Fruit fly (Drosophila melanogaster) whole organism, embryonic: Measurements from ENCODE around the gene Ada1-2.

Experiments used
- Ada2b ChIP-seq: fragments of 200-800 bp; sonication (Bioruptor generic); IDR thresholded peaks from 2 replicates; pipeline ENCODE4 v1.3.6; 2022; ENCODE audit warnings: missing biosample characterization, missing genetic modification characterization
- BEAF-32 ChIP-seq: fragments of 200-800 bp; sonication (Bioruptor generic); optimal IDR thresholded peaks from 3 replicates; lab custom pipeline; 2017; ENCODE audit warnings: missing biosample characterization, missing genetic modification characterization, mild to moderate bottlenecking, moderate library complexity, missing genetic modification reagents
- CG10321 ChIP-seq: fragments of 200-800 bp; sonication (Bioruptor generic); IDR thresholded peaks from 2 replicates; pipeline ENCODE4 v1.3.6; 2022; ENCODE audit warnings: missing biosample characterization, missing genetic modification characterization
- CG10543 ChIP-seq: fragments of 200-800 bp; sonication (Bioruptor generic); optimal IDR thresholded peaks from 3 replicates; lab custom pipeline; 2017; ENCODE audit warnings: missing biosample characterization, mild to moderate bottlenecking, missing genetic modification characterization, moderate library complexity
- CG11504 ChIP-seq: fragments of 200-800 bp; sonication (Bioruptor generic); optimal IDR thresholded peaks from 3 replicates; lab custom pipeline; 2019; ENCODE audit warnings: missing biosample characterization, mild to moderate bottlenecking, missing genetic modification characterization, moderate library complexity
- CG12769 ChIP-seq: fragments of 200-800 bp; sonication (Bioruptor generic); optimal IDR thresholded peaks from 2 replicates; lab custom pipeline; 2019; ENCODE audit warnings: missing biosample characterization, mild to moderate bottlenecking, missing genetic modification characterization, moderate library complexity
- CG14050 ChIP-seq: fragments of 200-800 bp; sonication (Bioruptor generic); IDR thresholded peaks from 3 replicates; pipeline ENCODE4 v1.3.6; 2022; ENCODE audit warnings: missing biosample characterization, missing genetic modification characterization
- CG14441 ChIP-seq: fragments of 200-800 bp; sonication (Bioruptor generic); IDR thresholded peaks from 2 replicates; pipeline ENCODE4 v1.3.6; 2022; ENCODE audit warnings: missing biosample characterization, missing genetic modification characterization
- CG15011 ChIP-seq: fragments of 200-800 bp; sonication (Bioruptor generic); optimal IDR thresholded peaks from 3 replicates; lab custom pipeline; 2018; ENCODE audit warnings: missing biosample characterization, mild to moderate bottlenecking, missing genetic modification characterization
- CG15269 ChIP-seq: fragments of 200-800 bp; sonication (Bioruptor generic); optimal IDR thresholded peaks from 2 replicates; lab custom pipeline; 2018; ENCODE audit warnings: missing biosample characterization, mild to moderate bottlenecking, missing genetic modification characterization, moderate library complexity
- CG16815 ChIP-seq: fragments of 200-800 bp; sonication (Bioruptor generic); optimal IDR thresholded peaks from 3 replicates; lab custom pipeline; 2017; ENCODE audit warnings: missing biosample characterization, mild to moderate bottlenecking, missing genetic modification characterization
- CG16863 ChIP-seq: fragments of 200-800 bp; sonication (Bioruptor generic); optimal IDR thresholded peaks from 3 replicates; lab custom pipeline; 2016; ENCODE audit warnings: missing biosample characterization, missing genetic modification characterization
- CG1832 ChIP-seq: fragments of 200-800 bp; sonication (Bioruptor generic); optimal IDR thresholded peaks from 2 replicates; lab custom pipeline; 2017; ENCODE audit warnings: missing biosample characterization, mild to moderate bottlenecking, missing genetic modification characterization, inconsistent platforms
- CG18599 ChIP-seq: fragments of 200-800 bp; sonication (Bioruptor generic); optimal IDR thresholded peaks from 3 replicates; lab custom pipeline; 2017; ENCODE audit warnings: missing biosample characterization, missing genetic modification characterization, mild to moderate bottlenecking, moderate library complexity, missing genetic modification reagents
- CG18764 ChIP-seq: fragments of 200-800 bp; sonication (Bioruptor generic); optimal IDR thresholded peaks from 3 replicates; lab custom pipeline; 2016; ENCODE audit warnings: missing biosample characterization, missing genetic modification characterization
- CG2889 ChIP-seq: fragments of 200-800 bp; sonication (Bioruptor generic); IDR thresholded peaks from 3 replicates; pipeline ENCODE4 v1.3.6; 2022; ENCODE audit warnings: missing biosample characterization, missing genetic modification characterization
- CG31388 ChIP-seq: fragments of 200-800 bp; sonication (Bioruptor generic); optimal IDR thresholded peaks from 2 replicates; lab custom pipeline; 2016; ENCODE audit warnings: missing biosample characterization, missing genetic modification characterization
- CG33557 ChIP-seq: fragments of 200-800 bp; sonication (Bioruptor generic); optimal IDR thresholded peaks from 2 replicates; lab custom pipeline; 2019; ENCODE audit warnings: missing biosample characterization, mild to moderate bottlenecking, missing genetic modification characterization, moderate library complexity
- CG34224 ChIP-seq: fragments of 200-800 bp; sonication (Bioruptor generic); IDR thresholded peaks from 3 replicates; pipeline ENCODE4 v1.3.6; 2022; ENCODE audit warnings: missing biosample characterization, missing genetic modification characterization; ENCODE audit not compliant: partially characterized antibody
- CG3995 ChIP-seq: fragments of 200-800 bp; sonication (Bioruptor generic); optimal IDR thresholded peaks from 3 replicates; lab custom pipeline; 2016; ENCODE audit warnings: missing biosample characterization, missing genetic modification characterization
- CG7786 ChIP-seq: fragments of 200-800 bp; sonication (Bioruptor generic); optimal IDR thresholded peaks from 2 replicates; lab custom pipeline; 2016; ENCODE audit warnings: missing biosample characterization, missing genetic modification characterization
- CG7839 ChIP-seq: fragments of 200-800 bp; sonication (Bioruptor generic); optimal IDR thresholded peaks from 3 replicates; lab custom pipeline; 2018; ENCODE audit warnings: missing biosample characterization, mild to moderate bottlenecking, missing genetic modification characterization, moderate library complexity
- CG8478 ChIP-seq: fragments of >200 bp; optimal IDR thresholded peaks from 2 replicates; lab custom pipeline; 2018
- CG8924 ChIP-seq: fragments of 200-800 bp; optimal IDR thresholded peaks from 3 replicates; lab custom pipeline; 2019; ENCODE audit warnings: missing biosample characterization, mild to moderate bottlenecking, missing genetic modification characterization, moderate library complexity
- CG9215 ChIP-seq: fragments of 200-800 bp; sonication (Bioruptor generic); IDR thresholded peaks from 2 replicates; pipeline ENCODE4 v1.3.6; 2022; ENCODE audit warnings: missing biosample characterization, missing genetic modification characterization
- Camta ChIP-seq: fragments of 200-800 bp; sonication (Bioruptor generic); optimal IDR thresholded peaks from 2 replicates; lab custom pipeline; 2016; ENCODE audit warnings: missing biosample characterization, missing genetic modification characterization
- Dll ChIP-seq: fragments of 200-800 bp; sonication (Bioruptor generic); IDR thresholded peaks from 4 replicates; pipeline ENCODE4 v1.3.6; 2022; ENCODE audit warnings: missing biosample characterization, missing genetic modification characterization; ENCODE audit not compliant: partially characterized antibody
- Doc3 ChIP-seq: fragments of 200-800 bp; sonication (Bioruptor generic); IDR thresholded peaks from 3 replicates; pipeline ENCODE4 v1.3.6; 2022; ENCODE audit warnings: missing biosample characterization, missing genetic modification characterization; ENCODE audit not compliant: partially characterized antibody
- Dp ChIP-seq: fragments of 200-800 bp; sonication (Bioruptor generic); optimal IDR thresholded peaks from 2 replicates; lab custom pipeline; 2018; ENCODE audit warnings: missing biosample characterization, mild to moderate bottlenecking, missing genetic modification characterization, moderate library complexity
- Ets65A ChIP-seq: fragments of 200-800 bp; sonication (Bioruptor generic); peaks from one replicate; lab custom pipeline; 2016; ENCODE audit warnings: missing biosample characterization, missing genetic modification characterization
- Fer1 ChIP-seq: fragments of 200-800 bp; sonication (Bioruptor generic); optimal IDR thresholded peaks from 2 replicates; lab custom pipeline; 2017; ENCODE audit warnings: missing biosample characterization, mild to moderate bottlenecking, missing genetic modification characterization
- GATAe ChIP-seq: fragments of 200-800 bp; sonication (Bioruptor generic); conservative IDR thresholded peaks from 2 replicates; pipeline ENCODE4 v1.3.6; 2022; ENCODE audit warnings: missing biosample characterization, missing genetic modification characterization
- Med ChIP-seq: fragments of 200-800 bp; sonication (Bioruptor generic); peaks from one replicate; lab custom pipeline; 2016; ENCODE audit warnings: missing biosample characterization, missing genetic modification characterization, mild to moderate bottlenecking, inconsistent platforms, moderate library complexity
- Opbp ChIP-seq: fragments of 200-800 bp; sonication (Bioruptor generic); IDR thresholded peaks from 3 replicates; pipeline ENCODE4 v1.3.6; 2022; ENCODE audit warnings: missing biosample characterization, missing genetic modification characterization; ENCODE audit not compliant: partially characterized antibody
- Optix ChIP-seq: fragments of 200-800 bp; sonication (Bioruptor generic); IDR thresholded peaks from 3 replicates; pipeline ENCODE4 v1.3.6; 2022; ENCODE audit warnings: missing biosample characterization, missing genetic modification characterization
- Sin3A ChIP-seq: fragments of >200 bp; optimal IDR thresholded peaks from 2 replicates; lab custom pipeline; 2018
- Tbp ChIP-seq: fragments of >200 bp; optimal IDR thresholded peaks from 2 replicates; lab custom pipeline; 2018; ENCODE audit warnings: missing biosample characterization, missing genetic modification characterization
- al ChIP-seq: fragments of 200-800 bp; sonication (Bioruptor generic); IDR thresholded peaks from 2 replicates; pipeline ENCODE4 v1.3.6; 2022; ENCODE audit warnings: missing biosample characterization, missing genetic modification characterization
- bsh ChIP-seq, 2 experiments: fragments of 200-800 bp; sonication (Bioruptor generic); optimal IDR thresholded peaks; 2 replicates each; lab custom pipeline; 2017 to 2018; ENCODE audit warnings: mild to moderate bottlenecking in 2 of 2, missing biosample characterization in 2 of 2, missing genetic modification characterization in 2 of 2, moderate library complexity in 1 of 2
- cad ChIP-seq: fragments of >200 bp; optimal IDR thresholded peaks from 2 replicates; lab custom pipeline; 2017; ENCODE audit warnings: missing biosample characterization, missing genetic modification characterization
- crc ChIP-seq: fragments of 200-800 bp; sonication (Bioruptor generic); optimal IDR thresholded peaks from 2 replicates; lab custom pipeline; 2016; ENCODE audit warnings: missing biosample characterization, missing genetic modification characterization
- dmrt99B ChIP-seq: fragments of 200-800 bp; sonication (Bioruptor generic); optimal IDR thresholded peaks from 2 replicates; lab custom pipeline; 2018; ENCODE audit warnings: missing biosample characterization, mild to moderate bottlenecking, missing genetic modification characterization, moderate library complexity
- gce ChIP-seq: fragments of 200-800 bp; sonication (Bioruptor generic); IDR thresholded peaks from 3 replicates; pipeline ENCODE4 v1.3.6; 2022; ENCODE audit warnings: missing biosample characterization, missing genetic modification characterization
- gcm ChIP-seq: fragments of 200-800 bp; sonication (Bioruptor generic); optimal IDR thresholded peaks from 2 replicates; lab custom pipeline; 2019; ENCODE audit warnings: missing biosample characterization, mild to moderate bottlenecking, missing genetic modification characterization, moderate library complexity
- gem ChIP-seq: fragments of 200-800 bp; sonication (Bioruptor generic); optimal IDR thresholded peaks from 2 replicates; lab custom pipeline; 2019; ENCODE audit warnings: missing biosample characterization, mild to moderate bottlenecking, missing genetic modification characterization, moderate library complexity
- gsb ChIP-seq: fragments of 200-800 bp; sonication (Bioruptor generic); IDR thresholded peaks from 2 replicates; pipeline ENCODE4 v1.3.6; 2022; ENCODE audit warnings: missing biosample characterization, missing genetic modification characterization
- klu ChIP-seq: fragments of 200-800 bp; sonication (Bioruptor generic); IDR thresholded peaks from 2 replicates; pipeline ENCODE4 v1.3.6; 2022; ENCODE audit warnings: missing biosample characterization, missing genetic modification characterization
- odd ChIP-seq: fragments of 200-800 bp; sonication (Bioruptor generic); optimal IDR thresholded peaks from 2 replicates; lab custom pipeline; 2017; ENCODE audit warnings: missing biosample characterization, mild to moderate bottlenecking, missing genetic modification characterization
- pho ChIP-seq: fragments of 200-800 bp; sonication (Bioruptor generic); optimal IDR thresholded peaks from 2 replicates; lab custom pipeline; 2016; ENCODE audit warnings: missing biosample characterization, missing genetic modification characterization
- toy ChIP-seq: fragments of 200-800 bp; sonication (Bioruptor generic); IDR thresholded peaks from 2 replicates; pipeline ENCODE4 v1.3.6; 2022; ENCODE audit warnings: missing biosample characterization, missing genetic modification characterization
- ttk ChIP-seq: fragments of 200-800 bp; sonication (Bioruptor generic); IDR thresholded peaks from 2 replicates; pipeline ENCODE4 v2.1.2; 2022; ENCODE audit warnings: missing biosample characterization, missing genetic modification characterization
- zen2 ChIP-seq: fragments of 200-800 bp; sonication (Bioruptor generic); IDR thresholded peaks from 3 replicates; pipeline ENCODE4 v1.3.6; 2022; ENCODE audit warnings: missing biosample characterization, missing genetic modification characterization; ENCODE audit not compliant: partially characterized antibody

Gene Ada1-2

DNA sequence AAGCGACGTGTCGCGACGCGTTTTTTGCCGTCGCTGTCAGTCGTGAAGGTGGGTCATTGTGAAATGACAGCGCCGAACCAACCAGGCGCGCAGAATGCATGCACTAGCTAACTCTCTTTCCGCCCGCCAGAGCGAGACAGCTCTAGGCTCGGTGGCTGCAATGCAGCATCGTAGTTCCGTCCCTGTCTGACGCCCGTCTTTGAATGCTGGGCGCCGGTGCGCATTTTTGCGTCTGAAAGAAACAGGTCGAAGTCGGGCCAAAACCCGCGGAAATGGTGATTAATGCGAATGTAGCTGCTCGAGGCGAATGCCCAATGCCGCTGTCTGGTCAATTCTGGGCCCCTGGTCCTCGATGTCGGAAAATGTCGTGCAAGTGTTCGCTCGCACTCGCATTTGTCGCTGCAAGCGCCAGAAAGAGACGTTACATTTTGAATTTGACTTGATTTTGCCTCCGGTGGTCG lies 14.7 kb downstream of the Ada1-2 start (continued):
- TF ChIP-seq CG11504 (tag; lab: Kevin White, UChicago) (peak; percentile 84), CG12769 (tag; lab: Kevin White, UChicago) (peak; percentile 99), CG15269 (peak; percentile 84), CG18764 (peak; percentile 56), CG8924 (tag; lab: Kevin White, UChicago) (peak; percentile 32), al (GFP tag; lab: Robert Waterston, UW) (no peak), CG16815 (GFP tag; lab: Kevin White, UChicago) (no peak), dmrt99B (tag; lab: Kevin White, UChicago) (peak; percentile 72), Ets65A (no peak), CG8478 (lab: Kevin White, UChicago) (peak; percentile 94), Dp (GFP tag; lab: Kevin White, UChicago) (peak; percentile 76), bsh (GFP tag; optimal IDR thresholded peaks at IDR 0.05; lab: Kevin White, UChicago) (peak; percentile 38 to 75), crc (no peak), pho (GFP tag; lab: Kevin White, UChicago) (peak; percentile 28), CG7786 (GFP tag; lab: Kevin White, UChicago) (no peak), GATAe (GFP tag; lab: Robert Waterston, UW) (no peak), gcm (peak; percentile 79), Camta (peak; percentile 16), gsb (GFP tag; lab: Robert Waterston, UW) (no peak), ttk (no peak), CG18599 (GFP tag; lab: Kevin White, UChicago) (peak; percentile 58), CG10321 (no peak), Doc3 (GFP tag; lab: Robert Waterston, UW) (no peak), CG14441 (GFP tag; lab: Robert Waterston, UW) (no peak), gce (GFP tag; lab: Robert Waterston, UW) (no peak), Opbp (GFP tag; lab: Robert Waterston, UW) (no peak), Tbp (GFP tag; lab: Kevin White, UChicago) (no peak), klu (GFP tag; lab: Robert Waterston, UW) (no peak), CG33557 (GFP tag; lab: Kevin White, UChicago) (peak; percentile 68), CG3995 (GFP tag; lab: Kevin White, UChicago) (no peak), cad (GFP tag; lab: Kevin White, UChicago) (no peak), CG14050 (GFP tag; lab: Robert Waterston, UW) (no peak), Dll (no peak), Optix (no peak), BEAF-32 (peak; percentile 11), Sin3A (lab: Kevin White, UChicago) (no peak), toy (GFP tag; lab: Robert Waterston, UW) (no peak), CG34224 (GFP tag; lab: Robert Waterston, UW) (no peak), Ada2b (GFP tag; lab: Robert Waterston, UW) (no peak), CG1832 (GFP tag; lab: Kevin White, UChicago) (peak; percentile 99), CG2889 (GFP tag; lab: Robert Waterston, UW) (no peak), CG31388 (GFP tag; lab: Kevin White, UChicago) (no peak), CG16863 (GFP tag; lab: Kevin White, UChicago) (no peak), gem (no peak), CG10543 (peak; percentile 100), Med (GFP tag; lab: Kevin White, UChicago) (peak; percentile 96), CG15011 (GFP tag; lab: Kevin White, UChicago) (no peak), odd (GFP tag; lab: Kevin White, UChicago) (peak; percentile 24), CG9215 (no peak), CG7839 (tag; lab: Kevin White, UChicago) (peak; percentile 59), Fer1 (GFP tag; lab: Kevin White, UChicago) (peak; percentile 79), zen2 (GFP tag; lab: Robert Waterston, UW) (no peak)
